Fruit fly (Drosophila melanogaster): ENCODE results near the gene Dpck.

Dpck gene

dm6 chr3R:7122172-7123072, 40.4 kb downstream of the Dpck start (continued):
- TF ChIP-seq HLHmδ (GFP tag; optimal IDR thresholded peaks at IDR 0.05) (no peak), CG18262 (tag; optimal IDR thresholded peaks at IDR 0.05) (no peak), pita (GFP tag; optimal IDR thresholded peaks at IDR 0.05) (no peak), br (optimal IDR thresholded peaks at IDR 0.05) (no peak), CG4328 (GFP tag; optimal IDR thresholded peaks at IDR 0.05) (no peak), CG6854 (GFP tag; optimal IDR thresholded peaks at IDR 0.05) (no peak), CG33213 (GFP tag; optimal IDR thresholded peaks at IDR 0.05) (no peak), Elba2 (GFP tag; optimal IDR thresholded peaks at IDR 0.05) (peak; percentile 69), zfh2 (GFP tag; optimal IDR thresholded peaks at IDR 0.05) (no peak), pan (optimal IDR thresholded peaks at IDR 0.05) (no peak), pan (GFP tag; optimal IDR thresholded peaks at IDR 0.05 in 1 of 2, IDR thresholded peaks at IDR 0.05 in 1 of 2) (peak in 1 of 2 experiments; percentile 42), dati (GFP tag; IDR thresholded peaks at IDR 0.05) (no peak), otp (GFP tag; IDR thresholded peaks at IDR 0.05) (no peak), cad (GFP tag; optimal IDR thresholded peaks at IDR 0.05) (no peak), h (optimal IDR thresholded peaks at IDR 0.05) (no peak), CG8281 (tag; optimal IDR thresholded peaks at IDR 0.05) (no peak), CG3838 (GFP tag; optimal IDR thresholded peaks at IDR 0.05) (no peak), sim (GFP tag; IDR thresholded peaks at IDR 0.05) (no peak), CG32767 (GFP tag; IDR thresholded peaks at IDR 0.05) (no peak), CG1529 (GFP tag; optimal IDR thresholded peaks at IDR 0.05) (no peak), CG17829 (tag; optimal IDR thresholded peaks at IDR 0.05) (no peak), unc-4 (GFP tag; IDR thresholded peaks at IDR 0.05; ENCODE audit: partially characterized antibody) (no peak), knrl (GFP tag; IDR thresholded peaks at IDR 0.05; ENCODE audit: partially characterized antibody) (no peak), Bdp1 (GFP tag; optimal IDR thresholded peaks at IDR 0.05) (no peak), B-H2 (GFP tag; optimal IDR thresholded peaks at IDR 0.05) (no peak), CG5180 (GFP tag; optimal IDR thresholded peaks at IDR 0.05) (no peak), ab (GFP tag; optimal IDR thresholded peaks at IDR 0.05) (no peak), Hsf (GFP tag; optimal IDR thresholded peaks at IDR 0.05) (no peak), CG2889 (GFP tag; IDR thresholded peaks at IDR 0.05) (no peak), Rx (GFP tag; IDR thresholded peaks at IDR 0.05) (no peak), inv (GFP tag; IDR thresholded peaks at IDR 0.05; ENCODE audit: partially characterized antibody) (no peak), CG17328 (GFP tag; IDR thresholded peaks at IDR 0.05) (no peak), CG1602 (GFP tag; optimal IDR thresholded peaks at IDR 0.05) (no peak), CG31224 (GFP tag; IDR thresholded peaks at IDR 0.05) (no peak), CG10462 (GFP tag; optimal IDR thresholded peaks at IDR 0.05) (no peak), rib (GFP tag; IDR thresholded peaks at IDR 0.05) (0 out of 2 replicates have a peak, but pooled peaks have one; percentile 11), Vsx1 (GFP tag; optimal IDR thresholded peaks at IDR 0.05) (peak; percentile 45), Doc3 (GFP tag; IDR thresholded peaks at IDR 0.05; ENCODE audit: partially characterized antibody) (no peak), CG7963 (GFP tag; IDR thresholded peaks at IDR 0.05; ENCODE audit: partially characterized antibody) (no peak), lab (GFP tag; optimal IDR thresholded peaks at IDR 0.05) (no peak), cato (GFP tag; optimal IDR thresholded peaks at IDR 0.05; ENCODE audit: borderline replicate concordance) (no peak), ken (GFP tag; IDR thresholded peaks at IDR 0.05) (no peak), CG14050 (GFP tag; IDR thresholded peaks at IDR 0.05) (no peak), CG8089 (GFP tag; optimal IDR thresholded peaks at IDR 0.05) (no peak), sisA (GFP tag; IDR thresholded peaks at IDR 0.05) (no peak), BtbVII (GFP tag; optimal IDR thresholded peaks at IDR 0.05) (no peak), CG4617 (GFP tag; optimal IDR thresholded peaks at IDR 0.05; ENCODE audit: borderline replicate concordance) (no peak), CG32772 (GFP tag; IDR thresholded peaks at IDR 0.05) (no peak), Myb (GFP tag; optimal IDR thresholded peaks at IDR 0.05) (no peak), Asciz (GFP tag; optimal IDR thresholded peaks at IDR 0.05) (no peak), CG31388 (GFP tag; optimal IDR thresholded peaks at IDR 0.05) (no peak)

Measured in whole organism, embryonic.